Worm (Caenorhabditis elegans) whole organism, L2 larva: ENCODE data around the gene clc-4.

Source experiments
- aly-2 ChIP-seq: fragments of 150-350 bp; optimal IDR thresholded peaks from 2 replicates; lab custom pipeline; 2014; ENCODE audit warnings: missing biosample characterization, missing genetic modification characterization
- ama-1 ChIP-seq: fragments of 150-350 bp; optimal IDR thresholded peaks from 2 replicates; lab custom pipeline; 2018; ENCODE audit warnings: inconsistent platforms
- ceh-82 ChIP-seq: fragments of 150-350 bp; optimal IDR thresholded peaks from 2 replicates; lab custom pipeline; 2014; ENCODE audit warnings: missing biosample characterization, missing genetic modification characterization
- elt-1 ChIP-seq: fragments of 150-350 bp; optimal IDR thresholded peaks from 2 replicates; lab custom pipeline; 2014; ENCODE audit warnings: missing biosample characterization, missing genetic modification characterization
- elt-3 ChIP-seq: sonication (generic microtip); optimal IDR thresholded peaks from 2 replicates; lab custom pipeline; 2017; ENCODE audit warnings: missing biosample characterization, missing genetic modification characterization
- fos-1 ChIP-seq: fragments of 150-350 bp; optimal IDR thresholded peaks from 2 replicates; lab custom pipeline; 2014; ENCODE audit warnings: missing biosample characterization, missing genetic modification characterization
- lin-13 ChIP-seq: fragments of 150-350 bp; optimal IDR thresholded peaks from 2 replicates; lab custom pipeline; 2014; ENCODE audit warnings: missing biosample characterization, missing genetic modification reagents, missing genetic modification characterization
- lsy-2 ChIP-seq, 2 experiments: fragments of 150-350 bp in 1 of 2; sonication (generic microtip) in 1 of 2; optimal IDR thresholded peaks; 2 replicates each; lab custom pipeline; 2014 to 2017; ENCODE audit warnings: missing biosample characterization in 2 of 2, missing genetic modification characterization in 2 of 2
- nhr-10 ChIP-seq: sonication (generic microtip); optimal IDR thresholded peaks from 2 replicates; lab custom pipeline; 2017; ENCODE audit warnings: missing biosample characterization, missing genetic modification characterization
- snpc-4 ChIP-seq: fragments of 150-350 bp; optimal IDR thresholded peaks from 2 replicates; lab custom pipeline; 2014; ENCODE audit warnings: missing biosample characterization, missing genetic modification characterization
- unc-62 ChIP-seq: fragments of 150-350 bp; optimal IDR thresholded peaks from 2 replicates; lab custom pipeline; 2014; ENCODE audit warnings: missing biosample characterization, missing genetic modification reagents, missing genetic modification characterization
- ztf-4 ChIP-seq: fragments of 150-350 bp; optimal IDR thresholded peaks from 2 replicates; lab custom pipeline; 2014; ENCODE audit warnings: missing biosample characterization, missing genetic modification characterization

- no peak for TF ChIP-seq ama-1
- TF ChIP-seq aly-2 (tag; lab: Kevin White, UChicago) = no peak
- TF ChIP-seq fos-1 (tag; lab: Kevin White, UChicago) = no peak
- no peak for TF ChIP-seq unc-62 (GFP tag; lab: Kevin White, UChicago)
- TF ChIP-seq ztf-4 (tag; lab: Kevin White, UChicago) = no peak
- no peak for TF ChIP-seq elt-1 (tag; lab: Kevin White, UChicago)
- TF ChIP-seq lin-13 (GFP tag; lab: Kevin White, UChicago) = no peak
- no peak for TF ChIP-seq snpc-4 (tag; lab: Kevin White, UChicago)
- no peak for TF ChIP-seq elt-3 (tag; lab: Kevin White, UChicago)
- TF ChIP-seq nhr-10 (tag; lab: Kevin White, UChicago) = no peak
- TF ChIP-seq lsy-2 (tag; optimal IDR thresholded peaks at IDR 0.05; lab: Kevin White, UChicago) = no peak
- no peak for TF ChIP-seq ceh-82 (tag; lab: Kevin White, UChicago)
Observed at ce11 chrX:10794647-10795046, 10.9 kb upstream of the clc-4 start, which contains the start of gene T05A10.6.
